Worm (Caenorhabditis elegans) whole organism, L2 larva: ENCODE results near the gene dct-19.

ENCODE experiments used
- C34F6.9 ChIP-seq: fragments of 150-350 bp; optimal IDR thresholded peaks from 2 replicates; lab custom pipeline; 2014; ENCODE audit warnings: missing biosample characterization, missing genetic modification characterization
- F13H6.1 ChIP-seq: sonication (generic microtip); optimal IDR thresholded peaks from 2 replicates; lab custom pipeline; 2016; ENCODE audit warnings: missing genetic modification characterization, missing compliant biosample characterization
- Y55F3AM.14 ChIP-seq: fragments of 200-800 bp; sonication (Bioruptor generic); optimal IDR thresholded peaks from 2 replicates; lab custom pipeline; 2018; ENCODE audit warnings: mild to moderate bottlenecking, missing genetic modification characterization, missing compliant biosample characterization
- alr-1 ChIP-seq: fragments of 150-350 bp; optimal IDR thresholded peaks from 2 replicates; lab custom pipeline; 2014; ENCODE audit warnings: missing biosample characterization, missing genetic modification characterization
- aly-2 ChIP-seq: fragments of 150-350 bp; optimal IDR thresholded peaks from 2 replicates; lab custom pipeline; 2014; ENCODE audit warnings: missing biosample characterization, missing genetic modification characterization
- crh-2 ChIP-seq: sonication (generic microtip); optimal IDR thresholded peaks from 2 replicates; lab custom pipeline; 2017; ENCODE audit warnings: missing biosample characterization, missing genetic modification characterization
- dmd-4 ChIP-seq: sonication (generic microtip); optimal IDR thresholded peaks from 2 replicates; lab custom pipeline; 2017; ENCODE audit warnings: missing biosample characterization, missing genetic modification characterization
- elt-1 ChIP-seq: fragments of 150-350 bp; optimal IDR thresholded peaks from 2 replicates; lab custom pipeline; 2014; ENCODE audit warnings: missing biosample characterization, missing genetic modification characterization
- elt-3 ChIP-seq: sonication (generic microtip); optimal IDR thresholded peaks from 2 replicates; lab custom pipeline; 2017; ENCODE audit warnings: missing biosample characterization, missing genetic modification characterization
- fos-1 ChIP-seq: fragments of 150-350 bp; optimal IDR thresholded peaks from 2 replicates; lab custom pipeline; 2014; ENCODE audit warnings: missing biosample characterization, missing genetic modification characterization
- lin-11 ChIP-seq: fragments of 150-350 bp; sonication (generic microtip); optimal IDR thresholded peaks from 2 replicates; lab custom pipeline; 2014; ENCODE audit warnings: missing biosample characterization, missing genetic modification characterization, inconsistent platforms, mixed read lengths
- lin-13 ChIP-seq: fragments of 150-350 bp; optimal IDR thresholded peaks from 2 replicates; lab custom pipeline; 2014; ENCODE audit warnings: missing biosample characterization, missing genetic modification reagents, missing genetic modification characterization
- lin-39 ChIP-seq: fragments of 150-350 bp; optimal IDR thresholded peaks from 2 replicates; lab custom pipeline; 2014; ENCODE audit warnings: missing biosample characterization, missing genetic modification reagents, missing genetic modification characterization
- lsy-2 ChIP-seq, 2 experiments: fragments of 150-350 bp in 1 of 2; sonication (generic microtip) in 1 of 2; optimal IDR thresholded peaks; 2 replicates each; lab custom pipeline; 2014 to 2017; ENCODE audit warnings: missing biosample characterization in 2 of 2, missing genetic modification characterization in 2 of 2
- mab-5 ChIP-seq: fragments of 150-350 bp; optimal IDR thresholded peaks from 2 replicates; lab custom pipeline; 2014; ENCODE audit warnings: missing biosample characterization, missing genetic modification characterization
- mbf-1 ChIP-seq: sonication (generic microtip); optimal IDR thresholded peaks from 2 replicates; lab custom pipeline; 2017; ENCODE audit warnings: missing biosample characterization, missing genetic modification characterization
- mdl-1 ChIP-seq, 2 experiments: fragments of 150-350 bp in 1 of 2; sonication (generic microtip) in 1 of 2; optimal IDR thresholded peaks; 2 replicates each; lab custom pipeline; 2017; ENCODE audit warnings: missing biosample characterization in 2 of 2, missing genetic modification characterization in 2 of 2
- nhr-10 ChIP-seq: sonication (generic microtip); optimal IDR thresholded peaks from 2 replicates; lab custom pipeline; 2017; ENCODE audit warnings: missing biosample characterization, missing genetic modification characterization
- nhr-129 ChIP-seq: fragments of 150-350 bp; optimal IDR thresholded peaks from 2 replicates; lab custom pipeline; 2014; ENCODE audit warnings: missing biosample characterization, missing genetic modification characterization
- nhr-237 ChIP-seq: fragments of 150-350 bp; optimal IDR thresholded peaks from 2 replicates; lab custom pipeline; 2014; ENCODE audit warnings: missing biosample characterization, missing genetic modification characterization
- nhr-25 ChIP-seq: fragments of 150-350 bp; sonication (generic microtip); optimal IDR thresholded peaks from 3 replicates; lab custom pipeline; 2014; ENCODE audit warnings: missing biosample characterization, missing genetic modification characterization
- nhr-6 ChIP-seq: fragments of 150-350 bp; optimal IDR thresholded peaks from 2 replicates; lab custom pipeline; 2014; ENCODE audit warnings: missing biosample characterization, missing genetic modification characterization
- nhr-77 ChIP-seq: fragments of 150-350 bp; optimal IDR thresholded peaks from 2 replicates; lab custom pipeline; 2014; ENCODE audit warnings: missing biosample characterization, missing genetic modification characterization
- peb-1 ChIP-seq: fragments of 150-350 bp; optimal IDR thresholded peaks from 2 replicates; lab custom pipeline; 2014; ENCODE audit warnings: missing biosample characterization, missing genetic modification characterization
- sem-4 ChIP-seq: fragments of 150-350 bp; optimal IDR thresholded peaks from 2 replicates; lab custom pipeline; 2014; ENCODE audit warnings: missing biosample characterization, missing genetic modification reagents, missing genetic modification characterization
- skn-1 ChIP-seq: sonication (generic microtip); optimal IDR thresholded peaks from 2 replicates; lab custom pipeline; 2017; ENCODE audit warnings: missing biosample characterization, missing genetic modification characterization
- sma-3 ChIP-seq: sonication (generic microtip); optimal IDR thresholded peaks from 2 replicates; lab custom pipeline; 2016; ENCODE audit warnings: missing genetic modification reagents, missing genetic modification characterization, missing compliant biosample characterization
- sma-9 ChIP-seq, 2 experiments: fragments of 150-350 bp in 1 of 2; sonication (generic microtip) in 1 of 2; optimal IDR thresholded peaks; 2 replicates each; lab custom pipeline; 2014 to 2016; ENCODE audit warnings: missing genetic modification characterization in 2 of 2, mild to moderate bottlenecking in 1 of 2, missing biosample characterization in 1 of 2, missing compliant biosample characterization in 1 of 2, missing genetic modification reagents in 1 of 2, moderate library complexity in 1 of 2
- snpc-4 ChIP-seq: fragments of 150-350 bp; optimal IDR thresholded peaks from 2 replicates; lab custom pipeline; 2014; ENCODE audit warnings: missing biosample characterization, missing genetic modification characterization
- unc-39 ChIP-seq: fragments of 150-350 bp; optimal IDR thresholded peaks from 2 replicates; lab custom pipeline; 2014; ENCODE audit warnings: missing biosample characterization, missing genetic modification characterization
- unc-55 ChIP-seq: fragments of 150-350 bp; sonication (generic microtip); optimal IDR thresholded peaks from 3 replicates; lab custom pipeline; 2014; ENCODE audit warnings: missing biosample characterization, missing genetic modification reagents, missing genetic modification characterization
- unc-62 ChIP-seq: fragments of 150-350 bp; optimal IDR thresholded peaks from 2 replicates; lab custom pipeline; 2014; ENCODE audit warnings: missing biosample characterization, missing genetic modification reagents, missing genetic modification characterization
- zag-1 ChIP-seq: fragments of 150-350 bp; optimal IDR thresholded peaks from 2 replicates; lab custom pipeline; 2014; ENCODE audit warnings: missing biosample characterization, missing genetic modification characterization
- ztf-11 ChIP-seq: sonication (generic microtip); optimal IDR thresholded peaks from 2 replicates; lab custom pipeline; 2017; ENCODE audit warnings: missing biosample characterization, missing genetic modification characterization
- ztf-4 ChIP-seq: fragments of 150-350 bp; optimal IDR thresholded peaks from 2 replicates; lab custom pipeline; 2014; ENCODE audit warnings: missing biosample characterization, missing genetic modification characterization

dct-19 gene

DNA sequence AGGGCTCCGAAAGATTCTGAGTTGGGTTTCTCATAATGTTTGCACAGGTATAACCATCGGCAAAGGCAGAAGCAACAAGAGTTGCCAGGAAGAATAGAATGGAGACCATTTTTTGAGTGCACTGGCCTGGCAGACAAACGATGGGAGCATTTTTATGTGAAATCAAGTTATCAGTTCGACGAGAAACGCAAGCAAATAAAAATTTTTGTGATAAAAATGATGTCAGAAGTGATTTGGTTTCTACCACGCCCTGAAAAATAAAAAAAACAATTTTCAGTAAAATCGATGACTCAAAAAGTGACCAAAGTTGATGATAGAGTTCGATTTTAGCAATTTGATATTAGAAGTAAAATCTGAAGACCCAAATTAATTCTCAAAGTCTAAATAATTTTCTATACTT is 32.9 kb upstream of the dct-19 start, which contains the start of gene K08D8.4:
Gene K08D8.4 (minus strand): TSS at position 128 of the 400 bp plus-strand sequence.
- no peak for TF ChIP-seq aly-2 (tag; lab: Kevin White, UChicago)
- TF ChIP-seq elt-3 (tag; lab: Kevin White, UChicago): no peak
- TF ChIP-seq crh-2: no peak
- no peak for TF ChIP-seq elt-1 (tag; lab: Kevin White, UChicago)
- peak; percentile 86 for TF ChIP-seq fos-1 (tag; lab: Kevin White, UChicago)
- TF ChIP-seq, all 48 proteins: peak for 1

DNA sequence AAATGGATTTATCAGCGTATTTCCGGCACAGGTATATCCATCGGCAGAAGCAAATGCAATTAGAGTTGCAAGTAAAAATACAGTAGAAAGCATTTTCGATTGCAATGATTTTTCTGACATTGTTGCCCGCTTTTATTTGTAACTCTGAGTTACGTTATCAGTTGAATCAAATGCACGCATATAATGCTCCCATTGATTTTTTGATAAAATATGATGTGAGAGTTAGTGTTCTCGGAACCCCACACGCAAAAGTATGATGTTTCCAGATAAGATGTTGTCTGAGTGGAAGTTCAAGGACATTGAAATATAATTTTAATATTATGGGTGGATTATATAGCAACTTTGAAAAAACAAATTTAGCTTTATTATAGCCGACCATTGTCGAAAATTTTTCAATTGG is 30.7 kb upstream of the dct-19 start, which contains the start of gene K08D8.5:
Gene K08D8.5 (minus strand): TSS at position 140 of the 400 bp plus-strand sequence.
- TF ChIP-seq elt-3 (tag; lab: Kevin White, UChicago) (no peak), F13H6.1 (no peak), mab-5 (tag; lab: Kevin White, UChicago) (no peak), zag-1 (no peak), sma-9 (GFP tag; optimal IDR thresholded peaks at IDR 0.05; lab: Kevin White, UChicago) (peak; percentile 51), sma-9 (tag; optimal IDR thresholded peaks at IDR 0.05; lab: Kevin White, UChicago) (no peak), alr-1 (tag; lab: Kevin White, UChicago) (no peak), fos-1 (tag; lab: Kevin White, UChicago) (peak; percentile 79), nhr-77 (tag; lab: Kevin White, UChicago) (no peak), ztf-11 (tag; lab: Kevin White, UChicago) (no peak), lin-11 (tag; lab: Kevin White, UChicago) (no peak), peb-1 (tag; lab: Kevin White, UChicago) (no peak), lin-39 (tag; lab: Kevin White, UChicago) (no peak)

- TF ChIP-seq nhr-237 (tag; lab: Kevin White, UChicago): no peak
- no peak for TF ChIP-seq sma-3 (GFP tag; lab: Kevin White, UChicago)
- no peak for TF ChIP-seq C34F6.9 (tag; lab: Kevin White, UChicago)
- no peak for TF ChIP-seq nhr-25 (tag; lab: Kevin White, UChicago)
- TF ChIP-seq ztf-11 (tag; lab: Kevin White, UChicago): no peak
- TF ChIP-seq Y55F3AM.14 (GFP tag; lab: Kevin White, UChicago): no peak
- TF ChIP-seq unc-55 (GFP tag; lab: Kevin White, UChicago): no peak
- TF ChIP-seq aly-2 (tag; lab: Kevin White, UChicago): no peak
- TF ChIP-seq nhr-129 (tag; lab: Kevin White, UChicago): no peak
These were observed 28.2 kb upstream of the dct-19 start, which contains the start of gene irg-6 for ce11 chrIV:12914532-12915019. TSS of gene irg-6 (minus strand) at chrIV:12914969.

- no peak for TF ChIP-seq nhr-10
- no peak for TF ChIP-seq mab-5 (tag; lab: Kevin White, UChicago)
- no peak for TF ChIP-seq mbf-1 (tag; lab: Kevin White, UChicago)
- no peak for TF ChIP-seq lsy-2 (tag; optimal IDR thresholded peaks at IDR 0.05; lab: Kevin White, UChicago)
- no peak for TF ChIP-seq nhr-6 (tag; lab: Kevin White, UChicago)
- no peak for TF ChIP-seq snpc-4
- no peak for TF ChIP-seq zag-1
- TF ChIP-seq lin-13 (GFP tag; lab: Kevin White, UChicago): no peak
- no peak for TF ChIP-seq nhr-25 (tag; lab: Kevin White, UChicago)
- TF ChIP-seq fos-1 (tag; lab: Kevin White, UChicago): no peak
- TF ChIP-seq ztf-4 (tag; lab: Kevin White, UChicago): no peak
These were observed 27.3 kb upstream of the dct-19 start, which contains the start of gene srz-15 for ce11 chrIV:12915479-12915878. TSS of gene srz-15 (plus strand) at chrIV:12915779.

DNA sequence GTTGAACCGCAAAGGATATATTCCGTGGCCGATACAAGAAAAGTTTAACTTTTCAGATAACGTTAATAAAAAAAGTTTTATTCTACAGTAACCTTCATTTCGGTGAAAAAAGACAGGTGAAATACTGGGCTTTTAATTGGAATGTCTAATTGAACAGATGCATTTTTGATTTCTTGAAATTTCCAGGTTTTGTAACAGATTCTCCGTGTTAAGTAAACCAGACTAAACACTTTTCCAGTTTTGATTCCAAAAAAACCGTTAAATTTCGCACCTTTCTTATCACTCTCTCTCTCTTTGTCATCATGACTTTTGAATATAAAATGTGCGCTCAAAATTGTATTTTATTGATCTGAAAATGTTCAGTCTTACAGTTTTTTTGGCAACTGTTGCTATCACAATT is 24.5 kb upstream of the dct-19 start, which contains the start of gene C32H11.3:
Gene C32H11.3 (plus strand): TSS at position 301 of the 400 bp plus-strand sequence.
- no peak for TF ChIP-seq lsy-2 (tag; optimal IDR thresholded peaks at IDR 0.05; lab: Kevin White, UChicago)
- TF ChIP-seq, all 48 proteins: peak for 0

ce11 chrIV:12920553-12920952 is 22.2 kb upstream of the dct-19 start:
- no peak for TF ChIP-seq dmd-4
- no peak for TF ChIP-seq C34F6.9 (tag; lab: Kevin White, UChicago)
- peak; percentile 78 for TF ChIP-seq sma-9 (GFP tag; optimal IDR thresholded peaks at IDR 0.05; lab: Kevin White, UChicago)
- no peak for TF ChIP-seq sma-9 (tag; optimal IDR thresholded peaks at IDR 0.05; lab: Kevin White, UChicago)
- peak; percentile 45 for TF ChIP-seq skn-1 (tag; lab: Kevin White, UChicago)
- peak; percentile 73 for TF ChIP-seq fos-1 (tag; lab: Kevin White, UChicago)
- no peak for TF ChIP-seq sem-4 (tag; lab: Kevin White, UChicago)
- TF ChIP-seq nhr-6 (tag; lab: Kevin White, UChicago): no peak
- no peak for TF ChIP-seq zag-1
- TF ChIP-seq Y55F3AM.14 (GFP tag; lab: Kevin White, UChicago): no peak
- no peak for TF ChIP-seq mdl-1 (tag; optimal IDR thresholded peaks at IDR 0.05; lab: Kevin White, UChicago)
- TF ChIP-seq unc-62 (GFP tag; lab: Kevin White, UChicago): no peak
- TF ChIP-seq elt-3 (tag; lab: Kevin White, UChicago): no peak
- TF ChIP-seq crh-2: no peak
- TF ChIP-seq unc-39 (tag; lab: Kevin White, UChicago): no peak
